Worm (Caenorhabditis elegans) whole organism, L1 larva: ENCODE measurements around the gene sdf-9.
A peak's percentile ranks its signal among the peaks of the same experiment; 100 is the strongest.

Experiments
- elt-2 ChIP-seq: sonication (generic microtip); optimal IDR thresholded peaks from 2 replicates; lab custom pipeline; 2016; ENCODE audit warnings: missing genetic modification characterization, mild to moderate bottlenecking, inconsistent platforms, missing compliant biosample characterization, missing genetic modification reagents
- elt-3 ChIP-seq, 6 experiments: fragments of 150-350 bp in 1 of 6; sonication (generic microtip); optimal IDR thresholded peaks; 2 replicates each; lab custom pipeline; 2017 to 2018; ENCODE audit warnings: missing biosample characterization in 6 of 6, missing genetic modification characterization in 6 of 6, inconsistent platforms in 1 of 6
- ets-5 ChIP-seq: fragments of 200-800 bp; sonication (Bioruptor generic); IDR thresholded peaks from 2 replicates; pipeline ENCODE4 v1.3.6; 2022; ENCODE audit warnings: missing genetic modification characterization, missing compliant biosample characterization
- lin-39 ChIP-seq: fragments of 150-350 bp; optimal IDR thresholded peaks from 2 replicates; lab custom pipeline; 2014; ENCODE audit warnings: missing biosample characterization, missing genetic modification reagents, missing genetic modification characterization
- mep-1 ChIP-seq: fragments of 150-350 bp; optimal IDR thresholded peaks from 2 replicates; lab custom pipeline; 2014; ENCODE audit warnings: missing biosample characterization, missing genetic modification characterization
- sptf-1 ChIP-seq: fragments of 150-350 bp; optimal IDR thresholded peaks from 2 replicates; lab custom pipeline; 2014; ENCODE audit warnings: missing biosample characterization, missing genetic modification characterization
- swsn-7 ChIP-seq: sonication (generic microtip); optimal IDR thresholded peaks from 2 replicates; lab custom pipeline; 2016; ENCODE audit warnings: missing genetic modification characterization, missing compliant biosample characterization
- unc-62 ChIP-seq: fragments of 150-350 bp; optimal IDR thresholded peaks from 2 replicates; lab custom pipeline; 2014; ENCODE audit warnings: missing biosample characterization, missing genetic modification reagents, missing genetic modification characterization
- unc-98 ChIP-seq: fragments of 200-800 bp; sonication (Bioruptor generic); IDR thresholded peaks from 2 replicates; pipeline ENCODE4 v1.3.6; 2022; ENCODE audit warnings: missing genetic modification characterization, missing compliant biosample characterization
- xbp-1 ChIP-seq: sonication (generic microtip); optimal IDR thresholded peaks from 2 replicates; lab custom pipeline; 2016; ENCODE audit warnings: missing genetic modification characterization, missing compliant biosample characterization

- TF ChIP-seq unc-62 (GFP tag; lab: Kevin White, UChicago) (no peak), swsn-7 (tag; lab: Kevin White, UChicago) (peak; percentile 100), mep-1 (peak; percentile 98), xbp-1 (peak; percentile 99), lin-39 (peak; percentile 91), ets-5 (GFP tag; lab: Robert Waterston, UW) (no peak), elt-2 (tag; lab: Kevin White, UChicago) (peak; percentile 85), unc-98 (peak; percentile 64; the same call in 1 of the 2 replicates), elt-3 (tag; optimal IDR thresholded peaks at IDR 0.05; lab: Kevin White, UChicago) (peak in 4 of 6 experiments; percentile 48 to 92 (median 86)), sptf-1 (tag; lab: Kevin White, UChicago) (no peak)
These were observed 19.7 kb upstream of the sdf-9 start for ce11 chrV:20778257-20778697.
